Fruit fly (Drosophila melanogaster): ENCODE measurements around the gene CG18131.

- TF ChIP-seq br (GFP tag; optimal IDR thresholded peaks at IDR 0.05) (no peak), CG32264 (GFP tag; optimal IDR thresholded peaks at IDR 0.05) (no peak), pan (optimal IDR thresholded peaks at IDR 0.05) (no peak), Sp1 (GFP tag; optimal IDR thresholded peaks at IDR 0.05) (no peak), psq (GFP tag; optimal IDR thresholded peaks at IDR 0.05) (no peak), fru (GFP tag; optimal IDR thresholded peaks at IDR 0.05) (no peak), sv (GFP tag; optimal IDR thresholded peaks at IDR 0.05) (no peak), woc (GFP tag; optimal IDR thresholded peaks at IDR 0.05) (no peak)
Measured at dm6 chr2L:1502459-1503101, 2.2 kb upstream of the CG18131 start, which contains the start of gene CG7420.
